Worm (Caenorhabditis elegans) whole organism, early embryonic: ENCODE measurements around the gene adh-1.

Source experiments
- B0310.2 ChIP-seq: sonication (generic microtip); optimal IDR thresholded peaks from 2 replicates; lab custom pipeline; 2016; ENCODE audit warnings: mild to moderate bottlenecking, missing genetic modification characterization, missing compliant biosample characterization
- aly-1 ChIP-seq: sonication (generic microtip); optimal IDR thresholded peaks from 2 replicates; lab custom pipeline; 2016; ENCODE audit warnings: missing genetic modification characterization, missing compliant biosample characterization
- ama-1 ChIP-seq: fragments of 150-350 bp; optimal IDR thresholded peaks from 2 replicates; lab custom pipeline; 2014
- ceh-36 ChIP-seq: sonication (generic microtip); optimal IDR thresholded peaks from 2 replicates; lab custom pipeline; 2016; ENCODE audit warnings: missing genetic modification characterization, inconsistent platforms, missing compliant biosample characterization
- ets-7 ChIP-seq: sonication (generic microtip); optimal IDR thresholded peaks from 2 replicates; lab custom pipeline; 2016; ENCODE audit warnings: missing genotype, missing genetic modification characterization, missing compliant biosample characterization
- flt-1 ChIP-seq: fragments of 200-800 bp; sonication (Bioruptor generic); IDR thresholded peaks from 2 replicates; pipeline ENCODE4 v1.3.6; 2022; ENCODE audit warnings: missing genetic modification characterization, missing compliant biosample characterization
- pes-1 ChIP-seq: fragments of 200-800 bp; sonication (Bioruptor generic); IDR thresholded peaks from 2 replicates; pipeline ENCODE4 v1.3.6; 2022; ENCODE audit warnings: missing genetic modification reagents, missing genetic modification characterization, missing compliant biosample characterization
- tbx-11 ChIP-seq: fragments of 200-800 bp; sonication (Bioruptor generic); IDR thresholded peaks from 2 replicates; pipeline ENCODE4 v1.3.6; 2022; ENCODE audit warnings: missing genetic modification characterization, missing compliant biosample characterization
- tra-4 ChIP-seq: sonication (generic microtip); optimal IDR thresholded peaks from 2 replicates; lab custom pipeline; 2017; ENCODE audit warnings: missing genetic modification characterization, missing compliant biosample characterization

- TF ChIP-seq ama-1 (lab: Kevin White, UChicago) (no peak), flt-1 (GFP tag; lab: Robert Waterston, UW) (no peak), B0310.2 (no peak), tra-4 (tag; lab: Kevin White, UChicago) (no peak), aly-1 (tag; lab: Kevin White, UChicago) (no peak), ets-7 (tag; lab: Kevin White, UChicago) (no peak), tbx-11 (GFP tag; lab: Robert Waterston, UW) (no peak), ceh-36 (tag; lab: Kevin White, UChicago) (no peak), pes-1 (no peak)
Measured at ce11 chrV:11858299-11858698, 29.7 kb upstream of the adh-1 start.
